Worm (Caenorhabditis elegans) whole organism, L4/young adult: ENCODE measurements around the gene T03G6.7.

ENCODE experiments used
- W03F9.2 ChIP-seq: fragments of 150-350 bp; optimal IDR thresholded peaks from 2 replicates; lab custom pipeline; 2014; ENCODE audit warnings: missing biosample characterization, missing genetic modification characterization
- dao-5 ChIP-seq: sonication (generic microtip); optimal IDR thresholded peaks from 2 replicates; lab custom pipeline; 2016; ENCODE audit warnings: missing genotype, missing genetic modification characterization, moderate library complexity, missing compliant biosample characterization
- him-1 ChIP-seq: sonication (generic microtip); optimal IDR thresholded peaks from 2 replicates; lab custom pipeline; 2016; ENCODE audit warnings: missing genotype, missing genetic modification reagents, missing genetic modification characterization, missing compliant biosample characterization

T03G6.7 gene

ce11 chrX:2572646-2573149, 21.1 kb upstream of the T03G6.7 start, which contains the start of the genes ccd-5 and F52H2.1:
TSS of gene ccd-5 (minus strand) at chrX:2572653.
TSS of gene F52H2.1 (plus strand) at chrX:2573099.
- TF ChIP-seq him-1 (tag; lab: Kevin White, UChicago) (no peak), W03F9.2 (tag; lab: Kevin White, UChicago) (no peak), dao-5 (tag; lab: Kevin White, UChicago) (no peak)

- TF ChIP-seq him-1 (tag; lab: Kevin White, UChicago) (no peak), dao-5 (tag; lab: Kevin White, UChicago) (no peak)
These were observed 16.4 kb upstream of the T03G6.7 start, which contains the start of gene ttr-42 for ce11 chrX:2577442-2577841. TSS of gene ttr-42 (plus strand) at chrX:2577742.

DNA sequence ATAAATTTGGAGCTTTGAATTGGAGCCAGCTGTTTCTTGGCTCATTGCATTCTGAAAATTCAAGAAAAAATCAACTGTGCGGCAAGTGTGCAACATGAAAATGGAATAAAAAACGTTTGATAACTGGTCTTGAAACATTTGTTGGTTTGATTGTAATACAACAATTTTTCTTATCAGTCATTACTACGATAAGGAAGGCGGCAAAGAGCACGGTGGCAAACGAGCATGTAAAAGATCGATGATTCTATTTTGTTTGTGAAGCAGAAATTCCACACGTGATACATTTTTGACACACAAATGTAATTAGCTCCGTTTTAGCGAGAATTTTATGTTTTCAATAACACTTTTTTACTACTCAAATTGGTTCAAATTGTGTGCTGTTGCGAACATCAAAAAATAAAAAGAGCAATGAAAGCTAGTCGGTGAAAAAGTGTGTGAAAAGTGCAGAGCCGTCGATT, 13.3 kb upstream of the T03G6.7 start, which contains the start of gene H01M10.1:
Gene H01M10.1 (minus strand): TSS at position 51 of the 458 bp plus-strand sequence.
- TF ChIP-seq him-1 (tag; lab: Kevin White, UChicago) (no peak), W03F9.2 (tag; lab: Kevin White, UChicago) (no peak), dao-5 (tag; lab: Kevin White, UChicago) (no peak)

- TF ChIP-seq dao-5 (tag; lab: Kevin White, UChicago): no peak
- TF ChIP-seq him-1 (tag; lab: Kevin White, UChicago): no peak
- no peak for TF ChIP-seq W03F9.2 (tag; lab: Kevin White, UChicago)
These were observed 11.8 kb upstream of the T03G6.7 start for ce11 chrX:2581828-2582589.

- TF ChIP-seq him-1 (tag; lab: Kevin White, UChicago) (no peak), W03F9.2 (tag; lab: Kevin White, UChicago) (no peak), dao-5 (tag; lab: Kevin White, UChicago) (no peak)
These were observed 10.6 kb upstream of the T03G6.7 start for ce11 chrX:2583135-2583683.

ce11 chrX:2585655-2586054, 8.2 kb upstream of the T03G6.7 start, which contains the start of gene H01M10.2:
TSS of gene H01M10.2 (minus strand) at chrX:2585755.
- TF ChIP-seq him-1 (tag; lab: Kevin White, UChicago) (no peak), W03F9.2 (tag; lab: Kevin White, UChicago) (no peak), dao-5 (tag; lab: Kevin White, UChicago) (no peak)

DNA sequence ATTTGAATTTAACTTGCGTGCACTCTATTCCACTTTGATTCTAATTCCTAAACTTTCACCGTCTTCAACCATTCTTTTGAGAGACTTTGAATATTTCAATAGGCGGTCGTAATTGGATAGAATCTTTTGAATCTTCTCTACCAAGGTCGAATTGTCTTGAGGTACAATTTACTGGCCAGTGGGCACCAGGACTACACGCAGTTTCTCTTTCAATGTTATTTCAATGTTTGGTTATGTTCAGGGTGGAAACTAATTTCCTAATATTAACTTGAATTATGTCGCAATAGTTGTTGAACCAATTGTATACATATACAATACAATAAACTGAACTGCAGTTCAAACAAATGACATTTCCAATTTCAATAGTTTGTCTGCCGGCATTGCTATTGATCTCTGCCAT, 5.8 kb upstream of the T03G6.7 start:
- no peak for TF ChIP-seq dao-5 (tag; lab: Kevin White, UChicago)
- no peak for TF ChIP-seq him-1 (tag; lab: Kevin White, UChicago)
- no peak for TF ChIP-seq W03F9.2 (tag; lab: Kevin White, UChicago)

- TF ChIP-seq him-1 (tag; lab: Kevin White, UChicago) (no peak), dao-5 (tag; lab: Kevin White, UChicago) (no peak)
These were observed 3.8 kb upstream of the T03G6.7 start for ce11 chrX:2590023-2590422.

ce11 chrX:2590777-2591176, 3.1 kb upstream of the T03G6.7 start:
- TF ChIP-seq W03F9.2 (tag; lab: Kevin White, UChicago) (no peak), dao-5 (tag; lab: Kevin White, UChicago) (no peak), him-1 (tag; lab: Kevin White, UChicago) (no peak)

ce11 chrX:2591586-2592000, 2.2 kb upstream of the T03G6.7 start:
- TF ChIP-seq dao-5 (tag; lab: Kevin White, UChicago) (no peak), him-1 (tag; lab: Kevin White, UChicago) (no peak), W03F9.2 (tag; lab: Kevin White, UChicago) (no peak)

- TF ChIP-seq W03F9.2 (tag; lab: Kevin White, UChicago): no peak
- TF ChIP-seq him-1 (tag; lab: Kevin White, UChicago): no peak
- no peak for TF ChIP-seq dao-5 (tag; lab: Kevin White, UChicago)
These were observed 1.1 kb upstream of the T03G6.7 start for ce11 chrX:2592670-2593280.

DNA sequence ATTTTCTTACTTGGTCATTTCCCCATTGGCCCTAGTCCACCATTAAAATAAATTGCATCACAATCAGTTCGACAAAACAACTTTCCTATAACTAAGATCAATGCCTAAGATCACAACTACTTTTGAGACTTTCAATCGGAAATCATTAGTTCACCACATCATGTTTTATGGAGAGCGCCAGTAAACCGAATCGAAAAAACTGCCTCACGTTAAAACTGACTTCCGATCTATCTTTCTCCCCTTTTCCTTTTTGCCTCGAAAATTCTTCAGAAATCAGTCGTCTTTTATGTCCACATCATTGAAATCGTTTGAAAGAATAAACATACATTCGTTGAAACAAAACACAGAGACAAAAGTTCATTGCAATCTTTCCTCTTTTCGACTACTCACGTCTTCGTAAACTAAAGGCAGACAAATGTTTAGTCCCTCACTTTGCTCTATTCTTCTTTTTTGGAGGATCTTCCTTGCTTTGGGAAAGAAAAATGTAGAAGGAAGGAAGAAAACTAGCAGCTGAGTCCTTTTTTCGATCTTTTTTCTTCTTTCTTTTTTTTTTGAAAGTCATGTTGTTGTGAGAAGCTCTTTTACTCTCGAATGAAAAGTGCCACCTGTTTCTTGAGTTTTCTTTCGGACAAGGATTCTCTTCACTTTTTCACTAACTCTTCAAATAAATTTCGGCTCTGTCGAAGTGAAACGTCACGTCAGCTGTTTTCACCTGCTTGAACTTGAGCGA, 1.4 kb downstream of the T03G6.7 start:
- TF ChIP-seq dao-5 (tag; lab: Kevin White, UChicago): no peak
- TF ChIP-seq him-1 (tag; lab: Kevin White, UChicago): peak; percentile 36

- no peak for TF ChIP-seq him-1 (tag; lab: Kevin White, UChicago)
- no peak for TF ChIP-seq dao-5 (tag; lab: Kevin White, UChicago)
- TF ChIP-seq W03F9.2 (tag; lab: Kevin White, UChicago): no peak
These were observed 1.9 kb downstream of the T03G6.7 start for ce11 chrX:2595757-2596059.
